Fruit fly (Drosophila melanogaster) whole organism, pupa: ENCODE measurements around the gene Gr98b.

Experiments
- CG10348 ChIP-seq: fragments of 200-800 bp; sonication (Bioruptor generic); IDR thresholded peaks from 2 replicates; pipeline ENCODE4 v1.3.6; 2022; ENCODE audit warnings: missing biosample characterization, missing genetic modification characterization
- CG12605 ChIP-seq: fragments of 200-800 bp; sonication (Bioruptor generic); IDR thresholded peaks from 2 replicates; pipeline ENCODE4 v1.3.6; 2022; ENCODE audit warnings: missing biosample characterization, missing genetic modification characterization
- CG13204 ChIP-seq: fragments of 200-800 bp; sonication (Bioruptor generic); optimal IDR thresholded peaks from 2 replicates; lab custom pipeline; 2018; ENCODE audit warnings: missing biosample characterization, mild to moderate bottlenecking, missing genetic modification characterization, moderate library complexity
- CG14655 ChIP-seq: fragments of 200-800 bp; sonication (Bioruptor generic); optimal IDR thresholded peaks from 3 replicates; lab custom pipeline; 2017; ENCODE audit warnings: mild to moderate bottlenecking, missing biosample characterization, missing genetic modification reagents, missing genetic modification characterization
- CG15710 ChIP-seq: fragments of 200-800 bp; sonication (Bioruptor generic); optimal IDR thresholded peaks from 2 replicates; lab custom pipeline; 2018; ENCODE audit warnings: missing biosample characterization, mild to moderate bottlenecking, missing genetic modification characterization, moderate library complexity
- CG17806 ChIP-seq: fragments of 200-800 bp; sonication (Bioruptor generic); optimal IDR thresholded peaks from 2 replicates; lab custom pipeline; 2018; ENCODE audit warnings: missing biosample characterization, mild to moderate bottlenecking, missing genetic modification characterization, moderate library complexity
- CG32121 ChIP-seq: fragments of 200-800 bp; sonication (Bioruptor generic); IDR thresholded peaks from 2 replicates; pipeline ENCODE4 v1.3.6; 2022; ENCODE audit warnings: missing biosample characterization, missing genetic modification characterization
- CG34367 ChIP-seq: fragments of 200-800 bp; sonication (Bioruptor generic); optimal IDR thresholded peaks from 2 replicates; lab custom pipeline; 2018; ENCODE audit warnings: missing biosample characterization, mild to moderate bottlenecking, missing genetic modification characterization
- CG4496 ChIP-seq: fragments of 200-800 bp; sonication (Bioruptor generic); IDR thresholded peaks from 3 replicates; pipeline ENCODE4 v1.3.6; 2022; ENCODE audit warnings: missing biosample characterization, missing genetic modification characterization
- CG8159 ChIP-seq: fragments of 200-800 bp; sonication (Bioruptor generic); optimal IDR thresholded peaks from 3 replicates; lab custom pipeline; 2018; ENCODE audit warnings: missing biosample characterization, mild to moderate bottlenecking, missing genetic modification characterization, moderate library complexity
- CG8301 ChIP-seq: fragments of 200-800 bp; sonication (Bioruptor generic); optimal IDR thresholded peaks from 2 replicates; lab custom pipeline; 2018; ENCODE audit warnings: missing biosample characterization, mild to moderate bottlenecking, missing genetic modification characterization
- CG9948 ChIP-seq: fragments of 200-800 bp; sonication (Bioruptor generic); optimal IDR thresholded peaks from 2 replicates; lab custom pipeline; 2018; ENCODE audit warnings: missing biosample characterization, mild to moderate bottlenecking, missing genetic modification characterization, moderate library complexity
- D1 ChIP-seq: fragments of 200-800 bp; sonication (Bioruptor generic); optimal IDR thresholded peaks from 2 replicates; lab custom pipeline; 2018; ENCODE audit warnings: missing biosample characterization, mild to moderate bottlenecking, missing genetic modification characterization, moderate library complexity
- EcR ChIP-seq: fragments of 200-800 bp; sonication (Bioruptor generic); optimal IDR thresholded peaks from 3 replicates; lab custom pipeline; 2019; ENCODE audit warnings: missing biosample characterization, missing genetic modification characterization, mild to moderate bottlenecking, moderate library complexity, missing genetic modification reagents
- Ets98B ChIP-seq: fragments of 200-800 bp; sonication (Bioruptor generic); IDR thresholded peaks from 2 replicates; pipeline ENCODE4 v1.3.6; 2022; ENCODE audit warnings: missing biosample characterization, missing genetic modification characterization
- Pif1A ChIP-seq: fragments of 200-800 bp; sonication (Bioruptor generic); optimal IDR thresholded peaks from 3 replicates; lab custom pipeline; 2016; ENCODE audit warnings: missing biosample characterization, missing genetic modification characterization
- Pif1B ChIP-seq: fragments of 200-800 bp; sonication (Bioruptor generic); optimal IDR thresholded peaks from 3 replicates; lab custom pipeline; 2016; ENCODE audit warnings: missing biosample characterization, missing genetic modification characterization
- Snoo ChIP-seq: fragments of 200-800 bp; sonication (Bioruptor generic); optimal IDR thresholded peaks from 3 replicates; lab custom pipeline; 2017; ENCODE audit warnings: missing biosample characterization, mild to moderate bottlenecking, missing genetic modification characterization, inconsistent platforms
- fd96Ca ChIP-seq: fragments of 200-800 bp; sonication (Bioruptor generic); IDR thresholded peaks from 3 replicates; pipeline ENCODE4 v1.3.6; 2022; ENCODE audit warnings: missing biosample characterization, missing genetic modification characterization
- gl ChIP-seq: fragments of 200-800 bp; sonication (Bioruptor generic); optimal IDR thresholded peaks from 2 replicates; lab custom pipeline; 2018; ENCODE audit warnings: missing biosample characterization, mild to moderate bottlenecking, missing genetic modification characterization
- rn ChIP-seq: fragments of 200-800 bp; sonication (Bioruptor generic); IDR thresholded peaks from 2 replicates; pipeline ENCODE4 v1.3.6; 2022; ENCODE audit warnings: missing biosample characterization, missing genetic modification characterization

Gene Gr98b

DNA sequence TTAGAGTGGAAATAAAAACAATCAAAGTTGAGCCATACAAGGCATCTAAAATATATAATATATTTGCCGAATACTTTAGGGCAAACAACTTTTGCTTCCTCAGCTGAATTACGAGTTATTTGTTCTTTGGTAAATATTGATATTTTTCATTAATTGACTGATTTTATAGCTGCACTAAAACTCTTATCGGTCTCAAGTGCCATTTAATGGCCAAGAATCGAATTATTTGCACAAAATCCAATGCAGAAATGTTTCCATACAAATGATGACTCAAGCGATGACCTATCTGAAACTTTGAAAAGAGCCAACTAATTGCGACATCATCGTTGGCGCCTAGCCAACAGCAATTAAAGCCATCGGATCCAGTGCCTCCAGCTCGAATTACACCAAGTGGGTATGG lies 11.1 kb downstream of the Gr98b start:
- TF ChIP-seq rn (GFP tag; lab: Robert Waterston, UW) (no peak), Ets98B (no peak), CG8159 (tag; lab: Kevin White, UChicago) (no peak), Pif1B (GFP tag; lab: Kevin White, UChicago) (no peak), D1 (tag; lab: Kevin White, UChicago) (no peak), CG34367 (tag; lab: Kevin White, UChicago) (no peak), CG9948 (tag; lab: Kevin White, UChicago) (no peak), EcR (no peak), CG32121 (GFP tag; lab: Robert Waterston, UW) (no peak), CG13204 (no peak), Pif1A (GFP tag; lab: Kevin White, UChicago) (no peak), CG8301 (no peak), fd96Ca (no peak), CG15710 (tag; lab: Kevin White, UChicago) (no peak), CG10348 (no peak), gl (no peak), CG12605 (no peak), CG4496 (GFP tag; lab: Robert Waterston, UW) (no peak)

DNA sequence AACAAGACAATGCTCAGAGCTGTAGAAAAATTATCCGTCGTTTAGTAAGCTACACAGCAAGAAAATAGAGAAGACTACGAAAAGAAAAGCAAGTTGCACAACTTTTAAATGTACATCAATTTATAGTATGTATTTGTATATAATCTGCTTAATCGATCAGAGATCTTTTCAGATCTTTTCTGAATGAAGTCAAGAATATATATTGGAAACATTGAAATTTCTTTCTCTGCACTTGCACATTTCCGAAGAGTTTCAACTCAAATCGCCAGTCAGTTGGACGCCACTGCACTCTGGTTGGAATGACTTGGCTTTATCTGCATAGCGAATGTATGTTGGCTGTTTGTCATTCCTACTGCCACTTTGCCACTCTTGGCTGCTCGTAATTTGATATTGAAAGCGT lies 11.6 kb downstream of the Gr98b start:
- TF ChIP-seq Pif1A (GFP tag; lab: Kevin White, UChicago) (peak; percentile 82), CG9948 (tag; lab: Kevin White, UChicago) (peak; percentile 70), Snoo (tag; lab: Kevin White, UChicago) (peak; percentile 83), CG8301 (peak; percentile 81), EcR (no peak), CG14655 (no peak), CG4496 (GFP tag; lab: Robert Waterston, UW) (peak; percentile 89), CG34367 (tag; lab: Kevin White, UChicago) (peak; percentile 65), CG15710 (tag; lab: Kevin White, UChicago) (peak; percentile 73), CG8159 (tag; lab: Kevin White, UChicago) (peak; percentile 81), Ets98B (peak; percentile 88), CG10348 (no peak), CG32121 (GFP tag; lab: Robert Waterston, UW) (peak; percentile 86), rn (GFP tag; lab: Robert Waterston, UW) (peak; percentile 48; the same call in 1 of the 2 replicates), CG17806 (tag; lab: Kevin White, UChicago) (peak; percentile 71), fd96Ca (peak; percentile 56; the same call in 1 of the 3 replicates), CG12605 (peak; percentile 82), Pif1B (GFP tag; lab: Kevin White, UChicago) (peak; percentile 72), D1 (tag; lab: Kevin White, UChicago) (no peak), CG13204 (no peak), gl (peak; percentile 10)
- TF ChIP-seq, all 21 proteins: peak for 16

DNA sequence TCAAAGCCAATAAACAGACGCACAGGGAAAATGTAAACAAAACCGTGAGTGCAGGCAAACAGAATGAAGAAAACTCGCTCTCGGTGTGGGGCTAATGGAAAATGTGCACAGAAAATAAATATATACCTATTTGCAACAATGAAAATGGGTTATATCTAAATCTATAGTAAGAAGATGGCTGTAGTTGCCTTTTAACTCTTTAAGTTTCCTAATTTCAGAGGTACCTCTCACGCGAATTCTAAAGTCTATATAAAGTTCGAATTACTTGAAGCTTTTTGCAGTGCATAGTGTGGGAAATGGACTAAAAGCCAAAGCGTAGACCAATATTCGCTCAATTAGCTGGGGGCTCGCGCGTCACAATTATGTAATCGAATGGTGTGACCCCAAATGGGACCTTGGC lies 12.7 kb downstream of the Gr98b start:
- TF ChIP-seq Pif1A (GFP tag; lab: Kevin White, UChicago) (peak; percentile 74), CG10348 (peak; percentile 70), CG14655 (peak; percentile 88), gl (no peak), CG12605 (peak; percentile 87), CG15710 (tag; lab: Kevin White, UChicago) (peak; percentile 40), CG17806 (tag; lab: Kevin White, UChicago) (peak; percentile 53), CG8301 (peak; percentile 88), Pif1B (GFP tag; lab: Kevin White, UChicago) (peak; percentile 66), CG9948 (tag; lab: Kevin White, UChicago) (peak; percentile 63), rn (GFP tag; lab: Robert Waterston, UW) (peak; percentile 41; the same call in 1 of the 2 replicates), Snoo (tag; lab: Kevin White, UChicago) (no peak), fd96Ca (peak; percentile 88), CG13204 (no peak), CG8159 (tag; lab: Kevin White, UChicago) (peak; percentile 37), CG4496 (GFP tag; lab: Robert Waterston, UW) (peak; percentile 90), Ets98B (peak; percentile 91), D1 (tag; lab: Kevin White, UChicago) (no peak), CG34367 (tag; lab: Kevin White, UChicago) (peak; percentile 17), CG32121 (GFP tag; lab: Robert Waterston, UW) (peak; percentile 93), EcR (no peak)

DNA sequence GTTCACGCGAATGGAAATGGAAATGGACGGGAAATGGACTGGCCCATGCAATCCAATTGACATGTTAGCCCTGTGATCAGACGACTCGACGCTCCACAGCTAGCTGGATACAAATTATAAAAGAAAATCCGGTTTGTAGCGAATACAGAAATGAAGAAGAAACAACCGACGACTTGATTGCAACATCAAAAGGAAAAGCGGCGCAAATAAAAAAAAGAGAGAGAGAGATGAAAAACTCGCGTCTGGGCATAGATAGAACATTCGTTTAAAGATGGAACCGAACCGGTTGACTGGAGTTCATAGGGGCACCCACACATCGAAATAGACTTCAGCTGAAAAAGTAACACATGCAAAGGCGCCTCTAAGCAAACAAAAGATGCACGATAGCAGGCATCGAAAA lies 13.6 kb downstream of the Gr98b start:
- TF ChIP-seq CG12605 (no peak), CG4496 (GFP tag; lab: Robert Waterston, UW) (no peak), CG32121 (GFP tag; lab: Robert Waterston, UW) (no peak)
- TF ChIP-seq, all 21 proteins: peak for 0

DNA sequence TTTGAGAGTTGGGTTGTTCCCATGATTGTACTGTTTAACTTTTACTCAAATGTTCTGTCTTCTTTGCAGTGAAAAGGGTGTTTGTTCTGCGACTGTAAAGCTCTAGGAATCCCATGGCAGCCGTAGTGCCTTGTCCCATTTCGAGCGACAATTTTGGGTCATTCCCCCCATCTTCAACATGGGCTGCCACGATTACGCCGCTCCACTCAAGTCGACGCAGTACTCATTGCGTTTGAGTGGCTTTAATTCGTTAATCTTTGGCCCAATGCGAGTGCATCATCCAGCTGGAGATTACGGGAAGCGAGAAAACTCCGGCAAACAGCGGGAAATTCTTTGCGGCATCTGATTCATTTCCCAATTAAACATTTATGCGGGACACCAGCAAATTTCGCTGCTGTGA lies 14.2 kb downstream of the Gr98b start:
- peak; percentile 76 for TF ChIP-seq EcR
- no peak for TF ChIP-seq CG14655
- TF ChIP-seq CG17806 (tag; lab: Kevin White, UChicago), result no peak
- TF ChIP-seq CG12605, result no peak
- TF ChIP-seq CG4496 (GFP tag; lab: Robert Waterston, UW), result no peak; the same call in 2 of the 3 replicates
- no peak for TF ChIP-seq D1 (tag; lab: Kevin White, UChicago)
- TF ChIP-seq CG8301, result no peak

DNA sequence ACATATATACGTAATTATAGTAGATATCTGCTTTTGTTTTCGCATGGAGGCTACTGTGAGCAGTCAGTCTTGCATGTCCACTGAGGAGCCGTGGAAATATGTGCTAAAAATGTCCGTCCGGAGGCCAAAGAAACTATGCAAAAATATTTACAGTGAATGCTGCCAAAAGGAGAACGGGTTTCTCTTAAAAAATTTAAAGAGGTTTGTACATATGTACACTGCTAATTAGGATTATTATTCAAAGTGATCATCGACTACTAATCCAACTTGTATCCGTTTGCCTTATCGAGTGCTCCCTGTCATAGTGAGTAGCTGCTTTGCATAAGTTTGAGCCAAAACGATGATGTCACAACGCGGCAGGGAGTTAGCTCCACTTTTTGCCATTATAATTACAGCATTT lies 14.7 kb downstream of the Gr98b start:
- TF ChIP-seq Pif1B (GFP tag; lab: Kevin White, UChicago), result peak; percentile 36
- TF ChIP-seq CG15710 (tag; lab: Kevin White, UChicago), result peak; percentile 25
- TF ChIP-seq CG32121 (GFP tag; lab: Robert Waterston, UW), result peak; percentile 84
- TF ChIP-seq fd96Ca, result peak; percentile 88
- peak; percentile 84 for TF ChIP-seq Ets98B
- TF ChIP-seq EcR, result no peak
- peak; percentile 54; the same call in 1 of the 2 replicates for TF ChIP-seq CG10348
- TF ChIP-seq CG8159 (tag; lab: Kevin White, UChicago), result peak; percentile 44
- TF ChIP-seq CG34367 (tag; lab: Kevin White, UChicago), result no peak
- TF ChIP-seq gl, result no peak
- no peak for TF ChIP-seq CG14655
- peak; percentile 10 for TF ChIP-seq Snoo (tag; lab: Kevin White, UChicago)
- peak; percentile 54 for TF ChIP-seq Pif1A (GFP tag; lab: Kevin White, UChicago)
- TF ChIP-seq CG8301, result peak; percentile 59
- TF ChIP-seq CG4496 (GFP tag; lab: Robert Waterston, UW), result peak; percentile 86
- no peak for TF ChIP-seq D1 (tag; lab: Kevin White, UChicago)
- TF ChIP-seq CG9948 (tag; lab: Kevin White, UChicago), result no peak
- TF ChIP-seq rn (GFP tag; lab: Robert Waterston, UW), result peak; percentile 53
- peak; percentile 74 for TF ChIP-seq CG12605
- TF ChIP-seq CG13204, result no peak
- TF ChIP-seq CG17806 (tag; lab: Kevin White, UChicago), result peak; percentile 34
